Worm (Caenorhabditis elegans): ENCODE measurements around the gene C18E9.7.
A peak's percentile ranks its signal among the peaks of the same experiment; 100 is the strongest.

Gene C18E9.7

ce11 chrII:8991602-8992001, 9.0 kb upstream of the C18E9.7 start:
- TF ChIP-seq ets-7 (tag; optimal IDR thresholded peaks at IDR 0.05) = no peak
- no peak for TF ChIP-seq B0310.2 (tag; optimal IDR thresholded peaks at IDR 0.05)
- TF ChIP-seq aly-1 (tag; optimal IDR thresholded peaks at IDR 0.05) = no peak
- TF ChIP-seq flt-1 (GFP tag; IDR thresholded peaks at IDR 0.05) = no peak
- no peak for TF ChIP-seq tra-4 (tag; optimal IDR thresholded peaks at IDR 0.05)
- no peak for TF ChIP-seq sea-1 (GFP tag; conservative IDR thresholded peaks at IDR 0.05)
- no peak for TF ChIP-seq pes-1 (GFP tag; IDR thresholded peaks at IDR 0.05)
- no peak for TF ChIP-seq scrt-1 (GFP tag; IDR thresholded peaks at IDR 0.05)
- TF ChIP-seq F13C5.2 (tag; optimal IDR thresholded peaks at IDR 0.05) = no peak
- no peak for TF ChIP-seq ceh-36 (tag; optimal IDR thresholded peaks at IDR 0.05)
- no peak for TF ChIP-seq hmg-4 (GFP tag; optimal IDR thresholded peaks at IDR 0.05)
- TF ChIP-seq ceh-13 (GFP tag; optimal IDR thresholded peaks at IDR 0.05) = no peak
- TF ChIP-seq tbx-37 (GFP tag; conservative IDR thresholded peaks at IDR 0.05) = no peak
- no peak for TF ChIP-seq hmbx-1 (tag; optimal IDR thresholded peaks at IDR 0.05)

DNA sequence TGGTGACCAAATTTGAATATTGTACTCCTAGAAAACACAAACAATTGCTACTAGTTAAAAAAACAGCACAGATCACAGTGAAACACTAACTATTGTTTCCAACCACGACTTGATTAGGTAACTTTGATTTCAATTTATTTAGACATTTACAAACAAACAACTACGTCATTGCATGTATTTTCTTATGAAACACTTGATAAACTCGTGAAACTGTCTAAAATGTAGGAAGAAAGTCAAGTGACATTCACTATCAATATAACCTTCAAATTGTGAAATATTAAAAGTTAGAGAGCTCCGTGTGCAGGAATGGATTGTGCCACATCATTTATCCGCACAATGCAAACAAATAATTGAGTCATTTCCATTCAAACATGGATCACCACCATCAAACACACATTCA, 7.7 kb upstream of the C18E9.7 start:
- TF ChIP-seq sea-1 (GFP tag; conservative IDR thresholded peaks at IDR 0.05) = no peak
- no peak for TF ChIP-seq F13C5.2 (tag; optimal IDR thresholded peaks at IDR 0.05)
- TF ChIP-seq ceh-13 (GFP tag; optimal IDR thresholded peaks at IDR 0.05) = no peak
- TF ChIP-seq pes-1 (GFP tag; IDR thresholded peaks at IDR 0.05) = no peak
- TF ChIP-seq tbx-11 (GFP tag; IDR thresholded peaks at IDR 0.05) = no peak

ce11 chrII:8989444-8989843, 6.9 kb upstream of the C18E9.7 start, which contains the start of gene C18E9.9:
Gene C18E9.9 (minus strand): TSS chrII:8989544.
- TF ChIP-seq B0310.2 (tag; optimal IDR thresholded peaks at IDR 0.05) (no peak), tbx-11 (GFP tag; IDR thresholded peaks at IDR 0.05) (no peak), F13C5.2 (tag; optimal IDR thresholded peaks at IDR 0.05) (no peak)

- TF ChIP-seq F13C5.2 (tag; optimal IDR thresholded peaks at IDR 0.05) (no peak), flt-1 (GFP tag; IDR thresholded peaks at IDR 0.05) (no peak), ama-1 (optimal IDR thresholded peaks at IDR 0.05) (no peak), sea-1 (GFP tag; conservative IDR thresholded peaks at IDR 0.05) (no peak), ceh-13 (GFP tag; optimal IDR thresholded peaks at IDR 0.05) (no peak)
These were observed 5.4 kb upstream of the C18E9.7 start, which contains the start of gene C18E9.8 for ce11 chrII:8987962-8988361. Gene C18E9.8 (minus strand): TSS chrII:8988062.

DNA sequence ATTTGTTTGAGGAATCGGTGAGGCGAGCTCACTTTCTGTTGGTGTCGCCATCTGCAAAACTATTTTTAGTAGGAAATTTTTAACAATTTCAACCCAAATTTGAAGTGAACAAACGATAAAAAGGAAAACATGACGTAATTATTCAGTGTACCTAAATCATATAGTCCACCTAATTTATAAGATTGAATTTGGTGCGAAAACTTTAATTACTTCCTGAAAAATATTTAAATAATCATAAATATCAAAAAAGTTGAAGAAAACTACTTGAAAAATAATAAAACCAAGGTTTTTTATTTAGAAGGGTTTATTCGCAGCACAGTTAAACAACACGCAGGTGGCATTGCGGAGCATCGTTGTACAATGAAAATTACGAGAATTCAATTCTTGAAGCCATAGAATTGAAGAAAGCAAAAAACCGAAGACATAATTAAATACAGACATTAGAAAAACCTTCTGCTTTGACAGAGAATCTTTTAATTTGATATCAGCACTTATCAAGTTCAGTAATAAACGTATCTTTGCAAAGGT, 9.0 kb downstream of the C18E9.7 start, which contains the start of gene tomm-40:
TSS of gene tomm-40 (minus strand) at position 51 of the 528 bp plus-strand sequence.
- no peak for TF ChIP-seq hmg-4 (GFP tag; optimal IDR thresholded peaks at IDR 0.05)
- TF ChIP-seq F13C5.2 (tag; optimal IDR thresholded peaks at IDR 0.05) = peak; percentile 47

ce11 chrII:8969251-8970183, 13.1 kb downstream of the C18E9.7 start, which contains the start of the genes szy-20 and C18E9.5:
Gene szy-20 (minus strand): TSS chrII:8969333.
Gene C18E9.5 (plus strand): TSS chrII:8969980.
- no peak for TF ChIP-seq ama-1 (optimal IDR thresholded peaks at IDR 0.05)
- peak; percentile 67 for TF ChIP-seq hmg-4 (GFP tag; optimal IDR thresholded peaks at IDR 0.05)
- TF ChIP-seq B0310.2 (tag; optimal IDR thresholded peaks at IDR 0.05) = no peak
- 0 out of 2 replicates have a peak, but pooled peaks have one; percentile 22 for TF ChIP-seq tbx-37 (GFP tag; conservative IDR thresholded peaks at IDR 0.05)
- TF ChIP-seq F13C5.2 (tag; optimal IDR thresholded peaks at IDR 0.05) = peak; percentile 82
- no peak for TF ChIP-seq tra-4 (tag; optimal IDR thresholded peaks at IDR 0.05)
- TF ChIP-seq pes-1 (GFP tag; IDR thresholded peaks at IDR 0.05) = no peak; the same call in 1 of the 2 replicates

DNA sequence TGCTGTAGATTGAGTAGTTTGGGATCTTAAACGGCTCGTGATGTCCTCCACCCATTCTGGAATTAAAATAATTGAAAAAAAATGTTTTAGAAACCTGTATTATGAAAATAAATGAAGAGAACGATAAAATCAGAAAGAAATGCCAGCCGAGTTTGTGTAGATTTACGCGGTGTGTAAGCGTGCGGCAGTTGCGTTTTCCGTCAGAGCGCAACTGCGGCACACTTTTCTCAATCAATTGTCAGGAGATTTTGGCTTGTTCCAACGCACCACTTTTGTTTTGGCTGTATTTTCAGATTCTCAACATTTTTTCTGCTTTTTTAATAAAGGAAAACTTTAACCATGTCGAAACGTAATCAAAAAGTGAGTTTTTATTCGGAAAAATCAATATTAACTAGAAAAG, 17.7 kb downstream of the C18E9.7 start, which contains the start of the genes ndub-3 and C18E9.2:
TSS of gene ndub-3 (minus strand) at position 56 of the 400 bp plus-strand sequence.
TSS of gene C18E9.2 (plus strand) at position 172 of the 400 bp plus-strand sequence.
- TF ChIP-seq ceh-13 (GFP tag; optimal IDR thresholded peaks at IDR 0.05) = no peak
- no peak for TF ChIP-seq ceh-36 (tag; optimal IDR thresholded peaks at IDR 0.05)
- no peak for TF ChIP-seq B0310.2 (tag; optimal IDR thresholded peaks at IDR 0.05)
- TF ChIP-seq hmbx-1 (tag; optimal IDR thresholded peaks at IDR 0.05) = no peak
- TF ChIP-seq tbx-11 (GFP tag; IDR thresholded peaks at IDR 0.05) = no peak
- TF ChIP-seq scrt-1 (GFP tag; IDR thresholded peaks at IDR 0.05) = no peak
- TF ChIP-seq hnd-1 (tag; optimal IDR thresholded peaks at IDR 0.05) = no peak
- no peak for TF ChIP-seq hmg-4 (GFP tag; optimal IDR thresholded peaks at IDR 0.05)
- no peak for TF ChIP-seq ets-7 (tag; optimal IDR thresholded peaks at IDR 0.05)
- no peak for TF ChIP-seq ama-1 (optimal IDR thresholded peaks at IDR 0.05)
- no peak for TF ChIP-seq F13C5.2 (tag; optimal IDR thresholded peaks at IDR 0.05)
- TF ChIP-seq tbx-37 (GFP tag; conservative IDR thresholded peaks at IDR 0.05) = no peak

ce11 chrII:8964049-8964448, 18.5 kb downstream of the C18E9.7 start, which contains the start of gene sftd-3:
Gene sftd-3 (minus strand): TSS chrII:8964149.
- TF ChIP-seq sea-1 (GFP tag; conservative IDR thresholded peaks at IDR 0.05) (no peak), tbx-37 (GFP tag; conservative IDR thresholded peaks at IDR 0.05) (no peak), hmg-4 (GFP tag; optimal IDR thresholded peaks at IDR 0.05) (no peak), hnd-1 (tag; optimal IDR thresholded peaks at IDR 0.05) (no peak), ama-1 (optimal IDR thresholded peaks at IDR 0.05) (no peak), ceh-36 (tag; optimal IDR thresholded peaks at IDR 0.05) (no peak), flt-1 (GFP tag; IDR thresholded peaks at IDR 0.05) (no peak), pes-1 (GFP tag; IDR thresholded peaks at IDR 0.05) (no peak), B0310.2 (tag; optimal IDR thresholded peaks at IDR 0.05) (no peak), ets-7 (tag; optimal IDR thresholded peaks at IDR 0.05) (no peak), F13C5.2 (tag; optimal IDR thresholded peaks at IDR 0.05) (no peak), tra-4 (tag; optimal IDR thresholded peaks at IDR 0.05) (no peak), hmbx-1 (tag; optimal IDR thresholded peaks at IDR 0.05) (no peak)

Data from whole organism, early embryonic.